Fruit fly (Drosophila melanogaster): ENCODE measurements around the gene CG14627.

dm6 chrX:1232533-1233212 is 51.3 kb downstream of the CG14627 start:
- TF ChIP-seq ttk (optimal IDR thresholded peaks at IDR 0.05) = no peak
- no peak for TF ChIP-seq Sin3A (optimal IDR thresholded peaks at IDR 0.05)
- TF ChIP-seq h (optimal IDR thresholded peaks at IDR 0.05) = no peak

Measured in Kc167 (cell line).